Worm (Caenorhabditis elegans) whole organism, L4/young adult: ENCODE data around the gene srr-8.

Experiments
- W03F9.2 ChIP-seq: fragments of 150-350 bp; optimal IDR thresholded peaks from 2 replicates; lab custom pipeline; 2014; ENCODE audit warnings: missing biosample characterization, missing genetic modification characterization
- dao-5 ChIP-seq: sonication (generic microtip); optimal IDR thresholded peaks from 2 replicates; lab custom pipeline; 2016; ENCODE audit warnings: missing genotype, missing genetic modification characterization, moderate library complexity, missing compliant biosample characterization

ce11 chrV:5031764-5032163, 30.3 kb downstream of the srr-8 start:
- TF ChIP-seq W03F9.2 (no peak), dao-5 (tag; lab: Kevin White, UChicago) (no peak)
